Fruit fly (Drosophila melanogaster) whole organism, embryonic: ENCODE results near the gene Uba4.

Source experiments
- Adf1 ChIP-seq: fragments of 200-800 bp; sonication (Bioruptor generic); IDR thresholded peaks from 2 replicates; pipeline ENCODE4 v1.3.6; 2022; ENCODE audit warnings: missing biosample characterization, missing genetic modification characterization
- CG10267 ChIP-seq: fragments of 200-800 bp; sonication (Bioruptor generic); optimal IDR thresholded peaks from 2 replicates; lab custom pipeline; 2018; ENCODE audit warnings: missing biosample characterization, mild to moderate bottlenecking, missing genetic modification characterization, moderate library complexity
- CG10274 ChIP-seq: fragments of 200-800 bp; sonication (Bioruptor generic); optimal IDR thresholded peaks from 3 replicates; lab custom pipeline; 2017; ENCODE audit warnings: missing biosample characterization, mild to moderate bottlenecking, missing genetic modification characterization
- CG10654 ChIP-seq: fragments of 200-800 bp; sonication (Bioruptor generic); optimal IDR thresholded peaks from 2 replicates; lab custom pipeline; 2016; ENCODE audit warnings: missing biosample characterization, missing genetic modification characterization
- CG13287 ChIP-seq: fragments of 200-800 bp; sonication (Bioruptor generic); IDR thresholded peaks from 2 replicates; pipeline ENCODE4 v1.3.6; 2022; ENCODE audit warnings: missing biosample characterization, missing genetic modification characterization; ENCODE audit not compliant: partially characterized antibody
- CG1603 ChIP-seq: fragments of 200-800 bp; sonication (Bioruptor generic); optimal IDR thresholded peaks from 2 replicates; lab custom pipeline; 2019; ENCODE audit warnings: missing biosample characterization, mild to moderate bottlenecking, missing genetic modification characterization, moderate library complexity
- CG18011 ChIP-seq: fragments of 200-800 bp; sonication (Bioruptor generic); optimal IDR thresholded peaks from 2 replicates; lab custom pipeline; 2017; ENCODE audit warnings: missing biosample characterization, missing genetic modification characterization, mild to moderate bottlenecking, moderate library complexity, missing genotype
- CG3163 ChIP-seq: fragments of 200-800 bp; sonication (Bioruptor generic); optimal IDR thresholded peaks from 3 replicates; lab custom pipeline; 2016; ENCODE audit warnings: missing biosample characterization, missing genetic modification characterization
- CG32772 ChIP-seq: fragments of 200-800 bp; sonication (Bioruptor generic); IDR thresholded peaks from 2 replicates; pipeline ENCODE4 v1.3.6; 2022; ENCODE audit warnings: missing biosample characterization, missing genetic modification characterization
- CG3726 ChIP-seq: fragments of 200-800 bp; sonication (Bioruptor generic); IDR thresholded peaks from 3 replicates; pipeline ENCODE4, ENCODE4 v1.3.6; 2022; ENCODE audit warnings: missing biosample characterization, missing genetic modification characterization
- CG43689 ChIP-seq: fragments of 200-800 bp; sonication (Bioruptor generic); IDR thresholded peaks from 2 replicates; pipeline ENCODE4 v1.3.6; 2022; ENCODE audit warnings: missing biosample characterization, missing genetic modification characterization
- CG4424 ChIP-seq: fragments of 200-800 bp; sonication (Bioruptor generic); optimal IDR thresholded peaks from 3 replicates; lab custom pipeline; 2016; ENCODE audit warnings: missing biosample characterization, missing genetic modification characterization
- CG4730 ChIP-seq: fragments of 200-800 bp; sonication (Bioruptor generic); IDR thresholded peaks from 2 replicates; pipeline ENCODE4 v1.3.6; 2022; ENCODE audit warnings: missing biosample characterization, missing genetic modification characterization
- CG5245 ChIP-seq: fragments of 200-800 bp; sonication (Bioruptor generic); optimal IDR thresholded peaks from 3 replicates; lab custom pipeline; 2016; ENCODE audit warnings: missing biosample characterization, missing genetic modification characterization
- CG6689 ChIP-seq: fragments of 200-800 bp; sonication (Bioruptor generic); IDR thresholded peaks from 2 replicates; pipeline ENCODE4 v1.3.6; 2022; ENCODE audit warnings: missing biosample characterization, missing genetic modification characterization
- CG7357 ChIP-seq: fragments of 200-800 bp; sonication (Bioruptor generic); IDR thresholded peaks from 3 replicates; pipeline ENCODE4 v1.3.6; 2022; ENCODE audit warnings: missing biosample characterization, missing genetic modification characterization
- CG8281 ChIP-seq: fragments of 200-800 bp; sonication (Bioruptor generic); optimal IDR thresholded peaks from 2 replicates; lab custom pipeline; 2018; ENCODE audit warnings: missing biosample characterization, mild to moderate bottlenecking, missing genetic modification characterization, moderate library complexity
- CG8290 ChIP-seq, 3 experiments: fragments of 200-800 bp; sonication (Bioruptor generic); optimal IDR thresholded peaks; 2 replicates each; lab custom pipeline; 2016 to 2019; ENCODE audit warnings: missing biosample characterization in 3 of 3, missing genetic modification characterization in 3 of 3, mild to moderate bottlenecking in 2 of 3, moderate library complexity in 1 of 3
- CHES-1-like ChIP-seq: fragments of 200-800 bp; sonication (Bioruptor generic); optimal IDR thresholded peaks from 2 replicates; lab custom pipeline; 2016; ENCODE audit warnings: missing biosample characterization, missing genetic modification characterization
- E2f1 ChIP-seq: fragments of 200-800 bp; sonication (Bioruptor generic); IDR thresholded peaks from 2 replicates; pipeline ENCODE4 v1.3.6; 2022; ENCODE audit warnings: missing biosample characterization, missing genetic modification characterization
- Ets65A ChIP-seq: fragments of 200-800 bp; sonication (Bioruptor generic); peaks from one replicate; lab custom pipeline; 2016; ENCODE audit warnings: missing biosample characterization, missing genetic modification characterization
- Gsc ChIP-seq: fragments of 200-800 bp; sonication (Bioruptor generic); IDR thresholded peaks from 2 replicates; pipeline ENCODE4 v1.3.6; 2022; ENCODE audit warnings: missing biosample characterization, missing genetic modification characterization
- HLH3B ChIP-seq: fragments of 200-800 bp; sonication (Bioruptor generic); IDR thresholded peaks from 2 replicates; pipeline ENCODE4 v1.3.6; 2022; ENCODE audit warnings: missing biosample characterization, missing genetic modification characterization
- HmgZ ChIP-seq: fragments of 200-800 bp; sonication (Bioruptor generic); optimal IDR thresholded peaks from 2 replicates; lab custom pipeline; 2018; ENCODE audit warnings: missing biosample characterization, mild to moderate bottlenecking, missing genetic modification characterization
- Myb ChIP-seq: fragments of 200-800 bp; sonication (Bioruptor generic); optimal IDR thresholded peaks from 2 replicates; lab custom pipeline; 2016; ENCODE audit warnings: missing biosample characterization, missing genetic modification characterization
- Pdp1 ChIP-seq, 2 experiments: fragments of 200-800 bp; sonication (Bioruptor generic); optimal IDR thresholded peaks; 3 replicates each; lab custom pipeline; 2016; ENCODE audit warnings: missing biosample characterization in 2 of 2, missing genetic modification characterization in 2 of 2, mild to moderate bottlenecking in 1 of 2, moderate library complexity in 1 of 2
- Ssrp ChIP-seq: fragments of 200-800 bp; sonication (Bioruptor generic); optimal IDR thresholded peaks from 2 replicates; lab custom pipeline; 2018; ENCODE audit warnings: missing biosample characterization, mild to moderate bottlenecking, missing genetic modification characterization, moderate library complexity
- Trl ChIP-seq, 3 experiments: fragments of >200 bp in 2 of 3; fragments of 200-800 bp in 1 of 3; sonication (Bioruptor generic) in 1 of 3; optimal IDR thresholded peaks; 2 replicates in 1 of 3; 3 replicates in 2 of 3; lab custom pipeline; 2016 to 2017; ENCODE audit warnings: missing biosample characterization in 1 of 3, missing genetic modification characterization in 1 of 3
- Usf ChIP-seq: fragments of 200-800 bp; sonication (Bioruptor generic); optimal IDR thresholded peaks from 2 replicates; lab custom pipeline; 2017; ENCODE audit warnings: missing genotype, missing biosample characterization, missing genetic modification characterization
- Xrp1 ChIP-seq: fragments of 200-800 bp; sonication (Bioruptor generic); IDR thresholded peaks from 2 replicates; pipeline ENCODE4 v1.3.6; 2022; ENCODE audit warnings: missing biosample characterization, missing genetic modification characterization
- ara ChIP-seq: fragments of 200-800 bp; sonication (Bioruptor generic); IDR thresholded peaks from 2 replicates; pipeline ENCODE4 v1.3.6; 2022; ENCODE audit warnings: missing biosample characterization, missing genetic modification characterization
- bsh ChIP-seq, 2 experiments: fragments of 200-800 bp; sonication (Bioruptor generic); optimal IDR thresholded peaks; 2 replicates each; lab custom pipeline; 2017 to 2018; ENCODE audit warnings: mild to moderate bottlenecking in 2 of 2, missing biosample characterization in 2 of 2, missing genetic modification characterization in 2 of 2, moderate library complexity in 1 of 2
- croc ChIP-seq: fragments of 200-800 bp; sonication (Bioruptor generic); conservative IDR thresholded peaks from 3 replicates; pipeline ENCODE4 v1.3.6; 2022; ENCODE audit warnings: missing biosample characterization, missing genetic modification characterization
- emc ChIP-seq: fragments of 200-800 bp; sonication (Bioruptor generic); optimal IDR thresholded peaks from 2 replicates; lab custom pipeline; 2016; ENCODE audit warnings: missing biosample characterization, missing genetic modification characterization
- grn ChIP-seq: fragments of 200-800 bp; sonication (Bioruptor generic); optimal IDR thresholded peaks from 3 replicates; lab custom pipeline; 2017; ENCODE audit warnings: missing biosample characterization, missing genetic modification characterization
- hb ChIP-seq: fragments of 200-800 bp; sonication (Bioruptor generic); IDR thresholded peaks from 3 replicates; pipeline ENCODE4 v1.3.6; 2022; ENCODE audit warnings: missing biosample characterization, missing genetic modification characterization; ENCODE audit not compliant: partially characterized antibody
- hkb ChIP-seq, 2 experiments: fragments of 200-800 bp in 1 of 2; fragments of >200 bp in 1 of 2; sonication (Bioruptor generic) in 1 of 2; IDR thresholded peaks in 1 of 2; optimal IDR thresholded peaks in 1 of 2; 2 replicates each; pipeline versions ENCODE4 v1.3.6 to Lab custom; 2017 to 2022; ENCODE audit warnings: missing biosample characterization in 1 of 2, missing genetic modification characterization in 1 of 2
- ind ChIP-seq: fragments of 200-800 bp; sonication (Bioruptor generic); optimal IDR thresholded peaks from 3 replicates; lab custom pipeline; 2016; ENCODE audit warnings: missing biosample characterization, missing genetic modification characterization
- ken ChIP-seq: fragments of 200-800 bp; sonication (Bioruptor generic); IDR thresholded peaks from 3 replicates; pipeline ENCODE4 v1.3.6; 2022; ENCODE audit warnings: missing biosample characterization, missing genetic modification characterization
- lov ChIP-seq, 2 experiments: fragments of 200-800 bp in 1 of 2; fragments of >200 bp in 1 of 2; sonication (Bioruptor generic) in 1 of 2; IDR thresholded peaks in 1 of 2; optimal IDR thresholded peaks in 1 of 2; 2 replicates in 1 of 2; 3 replicates in 1 of 2; pipeline versions ENCODE4 v1.3.6 to Lab custom; 2017 to 2022; ENCODE audit warnings: missing biosample characterization in 1 of 2, missing genetic modification characterization in 1 of 2
- maf-S ChIP-seq: fragments of 200-800 bp; sonication (Bioruptor generic); optimal IDR thresholded peaks from 2 replicates; lab custom pipeline; 2016; ENCODE audit warnings: missing biosample characterization, missing genetic modification characterization
- nerfin-1 ChIP-seq: fragments of 200-800 bp; sonication (Bioruptor generic); optimal IDR thresholded peaks from 3 replicates; lab custom pipeline; 2019; ENCODE audit warnings: missing biosample characterization, mild to moderate bottlenecking, missing genetic modification characterization, moderate library complexity
- nerfin-2 ChIP-seq: fragments of 200-800 bp; sonication (Bioruptor generic); IDR thresholded peaks from 2 replicates; pipeline ENCODE4 v1.3.6; 2022; ENCODE audit warnings: missing biosample characterization, missing genetic modification characterization; ENCODE audit not compliant: partially characterized antibody
- pfk ChIP-seq: fragments of 200-800 bp; sonication (Bioruptor generic); optimal IDR thresholded peaks from 2 replicates; lab custom pipeline; 2018; ENCODE audit warnings: missing biosample characterization, mild to moderate bottlenecking, missing genetic modification characterization, moderate library complexity
- sim ChIP-seq: fragments of 200-800 bp; sonication (Bioruptor generic); IDR thresholded peaks from 2 replicates; pipeline ENCODE4 v1.3.6; 2022; ENCODE audit warnings: missing biosample characterization, missing genetic modification characterization
- stwl ChIP-seq: fragments of 200-800 bp; sonication (Bioruptor generic); optimal IDR thresholded peaks from 3 replicates; lab custom pipeline; 2018; ENCODE audit warnings: missing biosample characterization, mild to moderate bottlenecking, missing genetic modification characterization, moderate library complexity
- ttk ChIP-seq: fragments of 200-800 bp; sonication (Bioruptor generic); IDR thresholded peaks from 2 replicates; pipeline ENCODE4 v2.1.2; 2022; ENCODE audit warnings: missing biosample characterization, missing genetic modification characterization
- vfl ChIP-seq: fragments of 200-800 bp; sonication (Bioruptor generic); optimal IDR thresholded peaks from 2 replicates; lab custom pipeline; 2016; ENCODE audit warnings: missing biosample characterization, missing genetic modification characterization
- yki ChIP-seq: fragments of >200 bp; optimal IDR thresholded peaks from 3 replicates; lab custom pipeline; 2018
- zen2 ChIP-seq: fragments of 200-800 bp; sonication (Bioruptor generic); IDR thresholded peaks from 3 replicates; pipeline ENCODE4 v1.3.6; 2022; ENCODE audit warnings: missing biosample characterization, missing genetic modification characterization; ENCODE audit not compliant: partially characterized antibody

The Uba4 gene

dm6 chr2L:8511723-8512122 lies 5.5 kb upstream of the Uba4 start, which contains the start of gene CG13096 (continued):
- no peak for TF ChIP-seq CG7357 (GFP tag; lab: Robert Waterston, UW)
- no peak for TF ChIP-seq bsh (GFP tag; optimal IDR thresholded peaks at IDR 0.05; lab: Kevin White, UChicago)
- TF ChIP-seq CG10274 (GFP tag; lab: Kevin White, UChicago) = no peak
- peak; percentile 99 for TF ChIP-seq Myb (GFP tag; lab: Kevin White, UChicago)
- no peak for TF ChIP-seq E2f1 (GFP tag; lab: Robert Waterston, UW)
- 0 out of 2 replicates have a peak, but pooled peaks have one; percentile 14 for TF ChIP-seq Xrp1 (GFP tag; lab: Robert Waterston, UW)
- peak; percentile 98 for TF ChIP-seq zen2 (GFP tag; lab: Robert Waterston, UW)
- TF ChIP-seq stwl (tag; lab: Kevin White, UChicago) = peak; percentile 84
- no peak for TF ChIP-seq ara
- TF ChIP-seq CG18011 = no peak
- peak; percentile 83 for TF ChIP-seq Ets65A (GFP tag; lab: Kevin White, UChicago)
- TF ChIP-seq CG5245 (GFP tag; lab: Kevin White, UChicago) = no peak
- peak; percentile 45 for TF ChIP-seq CG4424 (GFP tag; lab: Kevin White, UChicago)
- peak; percentile 86 for TF ChIP-seq HmgZ (tag; lab: Kevin White, UChicago)
- no peak for TF ChIP-seq ttk
- TF ChIP-seq nerfin-1 = peak; percentile 22
- no peak for TF ChIP-seq emc (GFP tag; lab: Kevin White, UChicago)
- peak; percentile 51 for TF ChIP-seq CHES-1-like
- TF ChIP-seq sim (GFP tag; lab: Robert Waterston, UW) = no peak
- no peak for TF ChIP-seq Adf1
- TF ChIP-seq croc (GFP tag; lab: Robert Waterston, UW) = no peak
- no peak for TF ChIP-seq Gsc
- TF ChIP-seq CG32772 = no peak
- peak; percentile 97 for TF ChIP-seq nerfin-2 (GFP tag; lab: Robert Waterston, UW)
- TF ChIP-seq CG1603 = peak; percentile 93
- TF ChIP-seq Trl (optimal IDR thresholded peaks at IDR 0.05; lab: Kevin White, UChicago) = no peak
- TF ChIP-seq Trl (GFP tag; optimal IDR thresholded peaks at IDR 0.05; lab: Kevin White, UChicago) = no peak
- no peak for TF ChIP-seq HLH3B (GFP tag; lab: Robert Waterston, UW)
- TF ChIP-seq CG8290 (GFP tag; optimal IDR thresholded peaks at IDR 0.05; lab: Kevin White, UChicago) = peak; percentile 90
- TF ChIP-seq CG8290 (tag; optimal IDR thresholded peaks at IDR 0.05; lab: Kevin White, UChicago) = peak; percentile 75 to 96
- TF ChIP-seq CG10267 = peak; percentile 74
- no peak for TF ChIP-seq yki (lab: Kevin White, UChicago)
- peak; percentile 100 for TF ChIP-seq CG13287 (GFP tag; lab: Robert Waterston, UW)
- no peak for TF ChIP-seq grn (GFP tag; lab: Kevin White, UChicago)
- TF ChIP-seq ind (GFP tag; lab: Kevin White, UChicago) = no peak
- no peak for TF ChIP-seq Pdp1 (GFP tag; optimal IDR thresholded peaks at IDR 0.05; lab: Kevin White, UChicago)
- TF ChIP-seq Usf = no peak
- TF ChIP-seq Ssrp (tag; lab: Kevin White, UChicago) = no peak
- TF ChIP-seq pfk = no peak
- no peak for TF ChIP-seq CG10654 (GFP tag; lab: Kevin White, UChicago)
- TF ChIP-seq lov (optimal IDR thresholded peaks at IDR 0.05; lab: Kevin White, UChicago) = no peak
- no peak for TF ChIP-seq lov (GFP tag; IDR thresholded peaks at IDR 0.05; lab: Robert Waterston, UW)
- peak; percentile 6 for TF ChIP-seq maf-S (GFP tag; lab: Kevin White, UChicago)
- TF ChIP-seq vfl (GFP tag; lab: Kevin White, UChicago) = no peak
- TF ChIP-seq CG43689 = no peak
- TF ChIP-seq CG8281 (tag; lab: Kevin White, UChicago) = no peak
- no peak for TF ChIP-seq CG4730
- TF ChIP-seq hb (GFP tag; lab: Robert Waterston, UW) = peak; percentile 98
- TF ChIP-seq CG3163 (GFP tag; lab: Kevin White, UChicago) = no peak
- TF ChIP-seq hkb (optimal IDR thresholded peaks at IDR 0.05; lab: Kevin White, UChicago) = no peak
- TF ChIP-seq hkb (GFP tag; IDR thresholded peaks at IDR 0.05; lab: Robert Waterston, UW) = no peak
- TF ChIP-seq CG3726 (GFP tag; lab: Robert Waterston, UW) = no peak
- no peak for TF ChIP-seq ken (GFP tag; lab: Robert Waterston, UW)
- TF ChIP-seq CG6689 (GFP tag; lab: Robert Waterston, UW) = no peak
